In the genomic region with DNA sequence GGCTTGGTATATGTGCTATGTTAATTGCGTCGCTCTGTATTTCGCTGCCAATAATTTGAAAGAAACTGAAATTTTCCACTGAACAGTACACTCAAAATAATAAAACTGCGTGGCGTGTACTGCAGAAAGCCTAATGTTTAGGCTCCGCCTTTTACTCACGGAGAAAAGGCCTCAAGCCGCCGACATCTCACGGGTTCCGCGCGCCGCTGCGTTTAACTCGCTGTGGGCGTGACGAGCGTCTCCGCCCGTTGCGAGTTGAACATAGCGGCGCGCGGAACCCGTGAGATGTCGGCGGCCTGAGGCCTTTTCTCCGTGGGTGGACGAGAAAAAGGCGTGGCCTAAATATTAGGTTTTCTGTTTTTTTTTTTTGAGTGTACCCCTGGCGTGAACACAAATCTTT, we compare ENCODE assay signal across 3 worm cellular contexts.
TF ChIP-seq lines count a peak whose summit lies in the region.

No protein-coding gene starts in this region.

TF ChIP-seq in whole organism, L1 larva, 84 proteins besides CTCF, POLR2A, EP300 and RAD21:
- peak; percentile 8 for TF ChIP-seq snpc-4 (tag; optimal IDR thresholded peaks at IDR 0.05; lab: Kevin White, UChicago)
- no peak for TF ChIP-seq ceh-63 (GFP tag; optimal IDR thresholded peaks at IDR 0.05; lab: Kevin White, UChicago)

TF ChIP-seq in whole organism, L4 larva, 104 proteins besides CTCF, POLR2A, EP300 and RAD21:
- TF ChIP-seq zip-2 (tag; optimal IDR thresholded peaks at IDR 0.05; lab: Kevin White, UChicago) = no peak
- TF ChIP-seq zfp-2 (tag; optimal IDR thresholded peaks at IDR 0.05; lab: Kevin White, UChicago) = no peak
- TF ChIP-seq set-16 (GFP tag; IDR thresholded peaks at IDR 0.05; lab: Robert Waterston, UW) = peak; percentile 48
- TF ChIP-seq cey-2 (tag; optimal IDR thresholded peaks at IDR 0.05; lab: Kevin White, UChicago; ENCODE audit: borderline replicate concordance, insufficient read depth) = no peak
- TF ChIP-seq snpc-1.2 (GFP tag; IDR thresholded peaks at IDR 0.05; lab: Robert Waterston, UW) = peak; percentile 64; the same call in 1 of the 2 replicates
- TF ChIP-seq nhr-41 (GFP tag; IDR thresholded peaks at IDR 0.05; lab: Robert Waterston, UW) = no peak

TF ChIP-seq in whole organism, young adult, 124 proteins besides CTCF, POLR2A, EP300 and RAD21:
- TF ChIP-seq attf-6 (GFP tag; IDR thresholded peaks at IDR 0.05; lab: Robert Waterston, UW) = peak; percentile 64; the same call in 1 of the 2 replicates
- TF ChIP-seq snpc-4 (GFP tag; optimal IDR thresholded peaks at IDR 0.05; lab: Kevin White, UChicago) = no peak
- TF ChIP-seq snpc-4 (tag; optimal IDR thresholded peaks at IDR 0.05; lab: Kevin White, UChicago) = peak in 2 of 4 experiments; percentile 78 to 94
- no peak for TF ChIP-seq F57A8.1 (GFP tag; optimal IDR thresholded peaks at IDR 0.05; lab: Kevin White, UChicago)
- 0 out of 2 replicates have a peak, but pooled peaks have one; percentile 22 for TF ChIP-seq mcd-1 (GFP tag; IDR thresholded peaks at IDR 0.05; lab: Robert Waterston, UW)
TF ChIP-seq in whole organism, young adult: peak in this region for 3.
